Fruit fly (Drosophila melanogaster) whole organism, adult: ENCODE measurements around the gene CG11768.

Experiments used
- CG11617 ChIP-seq: fragments of 200-800 bp; sonication (Bioruptor generic); optimal IDR thresholded peaks from 2 replicates; lab custom pipeline; 2017; ENCODE audit warnings: mild to moderate bottlenecking, missing biosample characterization, missing genetic modification reagents, missing genetic modification characterization
- CG12768 ChIP-seq: fragments of 200-800 bp; sonication (Bioruptor generic); optimal IDR thresholded peaks from 2 replicates; lab custom pipeline; 2017; ENCODE audit warnings: missing biosample characterization, missing genetic modification characterization, mild to moderate bottlenecking, moderate library complexity, missing genetic modification reagents
- CG14711 ChIP-seq: fragments of 200-800 bp; sonication (Bioruptor generic); optimal IDR thresholded peaks from 2 replicates; lab custom pipeline; 2018; ENCODE audit warnings: missing biosample characterization, mild to moderate bottlenecking, missing genetic modification characterization, moderate library complexity
- CG1620 ChIP-seq: fragments of 200-800 bp; sonication (Bioruptor generic); optimal IDR thresholded peaks from 2 replicates; lab custom pipeline; 2016; ENCODE audit warnings: missing biosample characterization, missing genetic modification characterization
- CG33017 ChIP-seq: fragments of 200-800 bp; sonication (Bioruptor generic); optimal IDR thresholded peaks from 2 replicates; lab custom pipeline; 2018; ENCODE audit warnings: missing biosample characterization, mild to moderate bottlenecking, missing genetic modification characterization, moderate library complexity
- CG5204 ChIP-seq: fragments of 200-800 bp; sonication (Bioruptor generic); optimal IDR thresholded peaks from 2 replicates; lab custom pipeline; 2016; ENCODE audit warnings: missing biosample characterization, missing genetic modification characterization
- CG7045 ChIP-seq: fragments of 200-800 bp; sonication (Bioruptor generic); optimal IDR thresholded peaks from 2 replicates; lab custom pipeline; 2017; ENCODE audit warnings: missing biosample characterization, mild to moderate bottlenecking, missing genetic modification characterization
- CG7101 ChIP-seq: fragments of 200-800 bp; sonication (Bioruptor generic); optimal IDR thresholded peaks from 2 replicates; lab custom pipeline; 2018; ENCODE audit warnings: missing biosample characterization, mild to moderate bottlenecking, missing genetic modification characterization, moderate library complexity
- Clk ChIP-seq: fragments of 200-800 bp; sonication (Bioruptor generic); optimal IDR thresholded peaks from 2 replicates; lab custom pipeline; 2017; ENCODE audit warnings: missing biosample characterization, missing genetic modification characterization
- Crg-1 ChIP-seq: fragments of 200-800 bp; sonication (Bioruptor generic); optimal IDR thresholded peaks from 2 replicates; lab custom pipeline; 2016; ENCODE audit warnings: missing biosample characterization, missing genetic modification characterization
- Hr96 ChIP-seq: fragments of 200-800 bp; sonication (Bioruptor generic); optimal IDR thresholded peaks from 2 replicates; lab custom pipeline; 2016; ENCODE audit warnings: missing biosample characterization, missing genetic modification characterization
- Mnt ChIP-seq: fragments of 200-800 bp; sonication (Bioruptor generic); optimal IDR thresholded peaks from 2 replicates; lab custom pipeline; 2016; ENCODE audit warnings: missing biosample characterization, mild to moderate bottlenecking, missing genetic modification characterization
- bab1 ChIP-seq: fragments of 200-800 bp; sonication (Bioruptor generic); optimal IDR thresholded peaks from 3 replicates; lab custom pipeline; 2019; ENCODE audit warnings: missing biosample characterization, mild to moderate bottlenecking, missing genetic modification characterization, moderate library complexity
- cic ChIP-seq: fragments of 200-800 bp; sonication (Bioruptor generic); optimal IDR thresholded peaks from 2 replicates; lab custom pipeline; 2017; ENCODE audit warnings: missing biosample characterization, mild to moderate bottlenecking, missing genetic modification characterization, moderate library complexity
- cnc ChIP-seq, 2 experiments: fragments of >200 bp; optimal IDR thresholded peaks; 2 replicates each; lab custom pipeline; 2017
- kay ChIP-seq: fragments of 200-800 bp; sonication (Bioruptor generic); peaks from one replicate; lab custom pipeline; 2016; ENCODE audit warnings: missing biosample characterization, missing genetic modification characterization, borderline replicate concordance
- ovo ChIP-seq: fragments of 200-800 bp; sonication (Bioruptor generic); optimal IDR thresholded peaks from 2 replicates; lab custom pipeline; 2016; ENCODE audit warnings: missing biosample characterization, missing genetic modification characterization
- pad ChIP-seq: fragments of 200-800 bp; sonication (Bioruptor generic); optimal IDR thresholded peaks from 3 replicates; lab custom pipeline; 2017; ENCODE audit warnings: missing biosample characterization, missing genetic modification characterization, mild to moderate bottlenecking, moderate library complexity, missing genetic modification reagents
- tj ChIP-seq: fragments of 200-800 bp; sonication (Bioruptor generic); optimal IDR thresholded peaks from 3 replicates; lab custom pipeline; 2017; ENCODE audit warnings: missing biosample characterization, mild to moderate bottlenecking, missing genetic modification characterization, moderate library complexity
- toe ChIP-seq: fragments of 200-800 bp; sonication (Bioruptor generic); optimal IDR thresholded peaks from 2 replicates; lab custom pipeline; 2016; ENCODE audit warnings: missing biosample characterization, missing genetic modification characterization

Gene CG11768

DNA sequence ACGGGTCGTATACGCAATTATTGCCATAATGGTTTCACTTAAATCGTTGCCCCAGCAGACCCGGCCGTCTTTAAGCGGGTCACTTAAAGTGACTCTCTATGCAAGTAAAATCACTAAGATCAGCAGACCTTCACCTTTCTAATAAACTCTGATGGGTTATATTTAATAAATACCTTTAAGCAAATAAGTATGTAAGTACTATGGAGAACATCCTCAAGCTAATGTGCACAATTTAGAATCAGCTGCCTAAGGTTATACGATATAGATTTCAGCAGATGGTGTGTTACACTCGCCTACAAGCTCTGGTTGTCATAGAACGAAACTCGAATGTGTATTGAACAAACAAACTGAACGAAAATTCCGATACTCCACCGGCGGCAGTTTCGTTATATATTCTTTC, 1.1 kb upstream of the CG11768 start, which contains the start of gene CG8236:
CG8236 (plus strand) TSS at position 301 of the 400 bp plus-strand sequence.
- no peak for TF ChIP-seq pad (GFP tag; lab: Kevin White, UChicago)
- TF ChIP-seq CG14711 (tag; lab: Kevin White, UChicago): no peak
- TF ChIP-seq bab1: no peak
- no peak for TF ChIP-seq CG1620
- TF ChIP-seq CG5204 (GFP tag; lab: Kevin White, UChicago): no peak
- TF ChIP-seq CG7045 (GFP tag; lab: Kevin White, UChicago): no peak
- TF ChIP-seq tj: no peak
- no peak for TF ChIP-seq toe (GFP tag; lab: Kevin White, UChicago)
- no peak for TF ChIP-seq cic (GFP tag; lab: Kevin White, UChicago)
- no peak for TF ChIP-seq Mnt (GFP tag; lab: Kevin White, UChicago)
- TF ChIP-seq Hr96 (GFP tag; lab: Kevin White, UChicago): no peak
- TF ChIP-seq CG33017 (tag; lab: Kevin White, UChicago): no peak
- TF ChIP-seq CG12768 (GFP tag; lab: Kevin White, UChicago): no peak
- no peak for TF ChIP-seq ovo (GFP tag; lab: Kevin White, UChicago)

DNA sequence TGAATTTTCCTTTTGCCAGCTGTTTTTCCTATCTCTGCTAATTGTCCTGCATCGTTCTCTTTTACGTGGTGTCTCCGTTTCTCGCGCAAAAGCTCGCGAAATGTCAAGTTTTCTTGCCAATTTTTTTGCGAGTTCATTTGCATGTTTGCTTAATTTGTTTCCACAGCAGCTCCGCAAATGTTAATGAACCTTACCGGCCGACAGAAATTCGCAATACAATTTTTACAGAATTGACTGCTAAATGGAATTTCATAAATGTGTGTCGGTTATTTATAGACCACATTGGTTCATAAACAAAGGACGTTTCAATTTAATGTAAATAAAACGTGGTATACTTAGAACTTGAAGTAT, 19.2 kb downstream of the CG11768 start:
- TF ChIP-seq toe (GFP tag; lab: Kevin White, UChicago): no peak
- TF ChIP-seq cnc (optimal IDR thresholded peaks at IDR 0.05; lab: Kevin White, UChicago): no peak
- TF ChIP-seq kay (GFP tag; lab: Kevin White, UChicago): no peak
- TF ChIP-seq CG7045 (GFP tag; lab: Kevin White, UChicago): no peak
- TF ChIP-seq bab1: no peak

DNA sequence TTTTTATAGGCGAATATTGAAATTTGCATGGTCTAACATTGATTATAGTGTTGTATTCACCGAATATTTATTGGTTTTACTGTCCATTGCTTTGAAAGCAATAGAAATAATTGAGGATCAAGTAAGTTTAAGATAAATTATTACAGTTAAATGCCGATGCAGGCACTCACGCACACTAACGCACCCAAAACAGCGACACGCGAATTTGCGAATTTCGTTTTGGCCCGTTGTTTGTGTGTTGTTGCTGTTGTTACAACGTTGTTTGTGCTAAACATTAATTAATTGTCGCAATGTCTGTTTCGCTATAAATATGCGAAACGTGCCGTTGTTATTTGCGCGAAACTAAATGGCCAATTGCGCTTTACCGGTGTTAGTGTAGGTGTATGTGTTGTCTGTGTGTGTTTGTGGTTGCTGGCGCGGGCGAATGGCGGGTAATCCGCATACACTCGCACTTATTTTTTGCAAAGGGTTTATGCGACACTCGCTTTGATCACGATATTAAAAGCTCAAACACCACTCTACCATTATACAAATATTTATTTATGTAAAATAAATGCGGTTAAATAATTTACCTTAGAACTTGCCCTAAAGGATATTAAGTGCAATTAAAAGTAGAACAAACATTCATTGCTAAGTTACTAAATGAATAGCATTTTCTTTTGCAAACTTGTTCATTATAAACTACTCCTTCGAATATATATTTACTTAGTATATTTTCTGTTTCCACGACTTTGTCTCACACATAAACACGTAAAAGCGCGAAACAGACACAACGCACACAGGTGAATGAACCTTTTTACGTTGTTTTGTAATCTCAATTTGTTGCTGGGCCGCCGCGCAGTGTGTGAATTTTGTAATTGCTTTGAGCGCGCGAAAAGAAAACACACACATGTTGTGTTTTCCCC, 19.9 kb downstream of the CG11768 start:
- peak; percentile 45 for TF ChIP-seq toe (GFP tag; lab: Kevin White, UChicago)
- peak; percentile 85 for TF ChIP-seq CG11617 (GFP tag; lab: Kevin White, UChicago)
- TF ChIP-seq CG12768 (GFP tag; lab: Kevin White, UChicago): peak; percentile 82
- peak; percentile 85 for TF ChIP-seq CG7101 (tag; lab: Kevin White, UChicago)
- TF ChIP-seq ovo (GFP tag; lab: Kevin White, UChicago): peak; percentile 45
- TF ChIP-seq CG7045 (GFP tag; lab: Kevin White, UChicago): peak; percentile 84
- TF ChIP-seq Clk (GFP tag; lab: Kevin White, UChicago): peak; percentile 69
- no peak for TF ChIP-seq cnc (optimal IDR thresholded peaks at IDR 0.05; lab: Kevin White, UChicago)
- TF ChIP-seq cic (GFP tag; lab: Kevin White, UChicago): peak; percentile 31
- peak; percentile 79 for TF ChIP-seq CG14711 (tag; lab: Kevin White, UChicago)
- peak; percentile 28 for TF ChIP-seq Mnt (GFP tag; lab: Kevin White, UChicago)
- peak; percentile 42 for TF ChIP-seq Crg-1 (GFP tag; lab: Kevin White, UChicago)
- peak; percentile 20 for TF ChIP-seq Hr96 (GFP tag; lab: Kevin White, UChicago)
- TF ChIP-seq pad (GFP tag; lab: Kevin White, UChicago): peak; percentile 58
- TF ChIP-seq CG1620: peak; percentile 6
- TF ChIP-seq tj: peak; percentile 70
- peak; percentile 83 for TF ChIP-seq kay (GFP tag; lab: Kevin White, UChicago)
- peak; percentile 92 for TF ChIP-seq CG33017 (tag; lab: Kevin White, UChicago)
- TF ChIP-seq bab1: peak; percentile 87
- peak; percentile 64 for TF ChIP-seq CG5204 (GFP tag; lab: Kevin White, UChicago)

dm6 chr3R:8747134-8747870, 20.7 kb downstream of the CG11768 start, which contains the start of the genes CG9801 and Nasp:
TSS of gene CG9801 (minus strand) at chr3R:8747675.
TSS of gene Nasp (plus strand) at chr3R:8747798.
- peak; percentile 28 for TF ChIP-seq CG1620
- no peak for TF ChIP-seq Hr96 (GFP tag; lab: Kevin White, UChicago)
- TF ChIP-seq Clk (GFP tag; lab: Kevin White, UChicago): no peak
- peak; percentile 19 for TF ChIP-seq Mnt (GFP tag; lab: Kevin White, UChicago)
- TF ChIP-seq Crg-1 (GFP tag; lab: Kevin White, UChicago): peak; percentile 42
- TF ChIP-seq tj: no peak
- no peak for TF ChIP-seq cnc (optimal IDR thresholded peaks at IDR 0.05; lab: Kevin White, UChicago)
- TF ChIP-seq CG7045 (GFP tag; lab: Kevin White, UChicago): no peak
- TF ChIP-seq bab1: peak; percentile 57
- TF ChIP-seq CG12768 (GFP tag; lab: Kevin White, UChicago): peak; percentile 38
- TF ChIP-seq CG14711 (tag; lab: Kevin White, UChicago): peak; percentile 9
- peak; percentile 30 for TF ChIP-seq CG7101 (tag; lab: Kevin White, UChicago)
- TF ChIP-seq ovo (GFP tag; lab: Kevin White, UChicago): no peak
- TF ChIP-seq pad (GFP tag; lab: Kevin White, UChicago): peak; percentile 18

DNA sequence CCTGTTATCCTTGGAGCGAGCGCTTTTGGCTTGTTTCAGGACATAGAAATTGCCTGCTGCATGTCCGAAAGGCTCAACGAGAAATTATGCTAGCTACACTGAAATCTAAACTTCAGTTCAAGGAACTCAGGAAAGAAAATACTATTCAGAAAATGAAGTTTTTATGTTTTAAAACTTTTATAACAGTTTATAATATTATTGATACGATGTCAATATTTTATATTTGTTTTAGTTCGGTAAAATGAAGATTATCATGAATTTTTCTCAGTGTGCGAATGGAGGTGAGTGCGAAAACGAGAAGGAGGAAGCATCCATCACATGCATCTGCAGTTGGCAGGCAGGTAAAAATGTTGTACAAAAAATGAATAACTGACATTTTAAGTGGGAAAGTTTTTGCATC, 21.6 kb downstream of the CG11768 start:
- peak; percentile 47 for TF ChIP-seq ovo (GFP tag; lab: Kevin White, UChicago)
- TF ChIP-seq kay (GFP tag; lab: Kevin White, UChicago): no peak
- peak; percentile 54 for TF ChIP-seq CG14711 (tag; lab: Kevin White, UChicago)
- no peak for TF ChIP-seq toe (GFP tag; lab: Kevin White, UChicago)
- no peak for TF ChIP-seq CG12768 (GFP tag; lab: Kevin White, UChicago)
- TF ChIP-seq Crg-1 (GFP tag; lab: Kevin White, UChicago): no peak
- no peak for TF ChIP-seq CG1620
- TF ChIP-seq cic (GFP tag; lab: Kevin White, UChicago): no peak
- TF ChIP-seq cnc (optimal IDR thresholded peaks at IDR 0.05; lab: Kevin White, UChicago): no peak
- TF ChIP-seq bab1: peak; percentile 73
- TF ChIP-seq CG7045 (GFP tag; lab: Kevin White, UChicago): no peak
- no peak for TF ChIP-seq CG11617 (GFP tag; lab: Kevin White, UChicago)
- TF ChIP-seq Mnt (GFP tag; lab: Kevin White, UChicago): no peak
- peak; percentile 34 for TF ChIP-seq CG7101 (tag; lab: Kevin White, UChicago)
- TF ChIP-seq CG33017 (tag; lab: Kevin White, UChicago): peak; percentile 63
- TF ChIP-seq CG5204 (GFP tag; lab: Kevin White, UChicago): peak; percentile 38
- TF ChIP-seq Hr96 (GFP tag; lab: Kevin White, UChicago): no peak
- TF ChIP-seq Clk (GFP tag; lab: Kevin White, UChicago): no peak
- TF ChIP-seq tj: no peak
- no peak for TF ChIP-seq pad (GFP tag; lab: Kevin White, UChicago)
